Worm (Caenorhabditis elegans) whole organism, L4 larva: ENCODE measurements around the gene idpa-3.

Source experiments
- F37D6.2 ChIP-seq: sonication (generic microtip); optimal IDR thresholded peaks from 2 replicates; lab custom pipeline; 2016; ENCODE audit warnings: mild to moderate bottlenecking, missing genetic modification characterization, missing compliant biosample characterization
- F44E2.7 ChIP-seq: fragments of 200-800 bp; sonication (Bioruptor generic); IDR thresholded peaks from 2 replicates; pipeline ENCODE4 v2.1.2; 2022; ENCODE audit warnings: missing genetic modification characterization, missing compliant biosample characterization
- F49E8.2 ChIP-seq: sonication (generic microtip); optimal IDR thresholded peaks from 2 replicates; lab custom pipeline; 2016; ENCODE audit warnings: missing compliant biosample characterization, mild to moderate bottlenecking, missing genetic modification characterization, borderline replicate concordance
- Y48G9A.11 ChIP-seq: fragments of 200-800 bp; sonication (Bioruptor generic); IDR thresholded peaks from 2 replicates; pipeline ENCODE4 v1.3.6; 2022; ENCODE audit warnings: missing genetic modification reagents, missing genetic modification characterization, missing compliant biosample characterization
- ZK546.5 ChIP-seq, 2 experiments: sonication (generic microtip); optimal IDR thresholded peaks; 2 replicates each; lab custom pipeline; 2017; ENCODE audit warnings: missing biosample characterization in 2 of 2, missing genetic modification characterization in 2 of 2
- aha-1 ChIP-seq: fragments of 150-350 bp; peaks from one replicate; lab custom pipeline; 2014; ENCODE audit warnings: missing biosample characterization, missing genetic modification characterization
- aly-2 ChIP-seq: sonication (generic microtip); optimal IDR thresholded peaks from 2 replicates; lab custom pipeline; 2018; ENCODE audit warnings: missing biosample characterization, missing genetic modification characterization
- ceh-32 ChIP-seq: sonication (generic microtip); optimal IDR thresholded peaks from 2 replicates; lab custom pipeline; 2016; ENCODE audit warnings: mild to moderate bottlenecking, missing genetic modification characterization, missing compliant biosample characterization; ENCODE audit not compliant: poor library complexity
- ceh-44 ChIP-seq: fragments of 200-800 bp; sonication (Bioruptor generic); IDR thresholded peaks from 2 replicates; pipeline ENCODE4 v1.3.6; 2022; ENCODE audit warnings: missing genetic modification reagents, missing genetic modification characterization, missing compliant biosample characterization
- ceh-82 ChIP-seq: sonication (generic microtip); optimal IDR thresholded peaks from 2 replicates; lab custom pipeline; 2017; ENCODE audit warnings: missing biosample characterization, missing genetic modification characterization
- ctbp-1 ChIP-seq: fragments of 200-800 bp; sonication (Bioruptor generic); IDR thresholded peaks from 2 replicates; pipeline ENCODE4 v1.3.6; 2022; ENCODE audit warnings: missing genetic modification reagents, missing genetic modification characterization, missing compliant biosample characterization
- daf-19 ChIP-seq: fragments of 200-800 bp; sonication (Bioruptor generic); conservative IDR thresholded peaks from 2 replicates; pipeline ENCODE4 v1.3.6; 2022; ENCODE audit warnings: missing genetic modification characterization, missing compliant biosample characterization
- daf-8 ChIP-seq: fragments of 200-800 bp; sonication (Bioruptor generic); IDR thresholded peaks from 2 replicates; pipeline ENCODE4 v1.3.6; 2022; ENCODE audit warnings: missing genetic modification characterization, missing compliant biosample characterization
- dmd-6 ChIP-seq: fragments of 200-800 bp; sonication (Bioruptor generic); IDR thresholded peaks from 2 replicates; pipeline ENCODE4 v1.3.6; 2022; ENCODE audit warnings: missing genetic modification reagents, missing genetic modification characterization, missing compliant biosample characterization
- dmd-9 ChIP-seq: fragments of 200-800 bp; sonication (Bioruptor generic); IDR thresholded peaks from 2 replicates; pipeline ENCODE4 v1.3.6; 2022; ENCODE audit warnings: missing genetic modification reagents, missing genetic modification characterization, missing compliant biosample characterization
- dpl-1 ChIP-seq: fragments of 150-350 bp; optimal IDR thresholded peaks from 2 replicates; lab custom pipeline; 2014; ENCODE audit warnings: missing biosample characterization, missing genetic modification reagents, missing genetic modification characterization
- dve-1 ChIP-seq: sonication (generic microtip); optimal IDR thresholded peaks from 2 replicates; lab custom pipeline; 2017; ENCODE audit warnings: antibody characterized with exemption, mild to moderate bottlenecking, missing genetic modification characterization, missing compliant biosample characterization; ENCODE audit not compliant: insufficient read depth
- egl-27 ChIP-seq: sonication (generic microtip); optimal IDR thresholded peaks from 3 replicates; lab custom pipeline; 2017; ENCODE audit warnings: missing biosample characterization, missing genetic modification reagents, missing genetic modification characterization
- egl-43 ChIP-seq: fragments of 200-800 bp; sonication (Bioruptor generic); IDR thresholded peaks from 2 replicates; pipeline ENCODE4 v1.3.6; 2022; ENCODE audit warnings: missing genetic modification reagents, missing genetic modification characterization, missing compliant biosample characterization
- fkh-10 ChIP-seq: fragments of 150-350 bp; optimal IDR thresholded peaks from 2 replicates; lab custom pipeline; 2014; ENCODE audit warnings: missing biosample characterization, missing genetic modification reagents, missing genetic modification characterization
- gei-8 ChIP-seq: fragments of 200-800 bp; sonication (Bioruptor generic); optimal IDR thresholded peaks from 2 replicates; lab custom pipeline; 2018; ENCODE audit warnings: mild to moderate bottlenecking, missing genetic modification characterization, missing compliant biosample characterization
- hif-1 ChIP-seq, 2 experiments: sonication (generic microtip); optimal IDR thresholded peaks; 2 replicates each; lab custom pipeline; 2016 to 2017; ENCODE audit warnings: missing compliant biosample characterization in 2 of 2, missing genetic modification characterization in 2 of 2, missing genetic modification reagents in 2 of 2, missing genotype in 2 of 2, mild to moderate bottlenecking in 1 of 2
- hlh-11 ChIP-seq: fragments of 200-800 bp; sonication (Bioruptor generic); optimal IDR thresholded peaks from 2 replicates; lab custom pipeline; 2018; ENCODE audit warnings: mild to moderate bottlenecking, missing genetic modification characterization, missing compliant biosample characterization
- hmg-1.1 ChIP-seq: fragments of 200-800 bp; sonication (Bioruptor generic); IDR thresholded peaks from 2 replicates; pipeline ENCODE4 v1.3.6; 2022; ENCODE audit warnings: missing genetic modification reagents, missing genetic modification characterization, missing compliant biosample characterization
- lim-7 ChIP-seq: fragments of 200-800 bp; sonication (Bioruptor generic); IDR thresholded peaks from 2 replicates; pipeline ENCODE4 v1.3.6; 2022; ENCODE audit warnings: missing genetic modification characterization, missing compliant biosample characterization
- lin-1 ChIP-seq: fragments of 200-800 bp; sonication (Bioruptor generic); IDR thresholded peaks from 2 replicates; pipeline ENCODE4 v1.3.6; 2022; ENCODE audit warnings: missing genetic modification reagents, missing genetic modification characterization, missing compliant biosample characterization
- lin-13 ChIP-seq: fragments of 150-350 bp; optimal IDR thresholded peaks from 2 replicates; lab custom pipeline; 2014; ENCODE audit warnings: missing biosample characterization, missing genetic modification reagents, missing genetic modification characterization
- lin-15B ChIP-seq: fragments of 150-350 bp; sonication (generic microtip); optimal IDR thresholded peaks from 3 replicates; lab custom pipeline; 2014; ENCODE audit warnings: missing biosample characterization, missing genetic modification characterization
- lin-29 ChIP-seq: fragments of 200-800 bp; sonication (Bioruptor generic); IDR thresholded peaks from 2 replicates; pipeline ENCODE4 v1.3.6; 2022; ENCODE audit warnings: missing genetic modification reagents, missing genetic modification characterization, missing compliant biosample characterization
- lin-38 ChIP-seq: fragments of 200-800 bp; sonication (Bioruptor generic); IDR thresholded peaks from 2 replicates; pipeline ENCODE4 v1.3.6; 2022; ENCODE audit warnings: missing genetic modification reagents, missing genetic modification characterization, missing compliant biosample characterization
- madf-5 ChIP-seq, 2 experiments: fragments of 200-800 bp; sonication (Bioruptor generic); IDR thresholded peaks; 2 replicates each; pipeline ENCODE4 v1.3.6; 2022; ENCODE audit warnings: missing compliant biosample characterization in 2 of 2, missing genetic modification characterization in 2 of 2
- mdt-29 ChIP-seq: fragments of 200-800 bp; sonication (Bioruptor generic); IDR thresholded peaks from 2 replicates; pipeline ENCODE4 v1.3.6; 2022; ENCODE audit warnings: missing genetic modification reagents, missing genetic modification characterization, missing compliant biosample characterization
- mep-1 ChIP-seq: fragments of 150-350 bp; sonication (generic microtip); optimal IDR thresholded peaks from 3 replicates; lab custom pipeline; 2014; ENCODE audit warnings: missing biosample characterization, missing genetic modification characterization
- mxl-2 ChIP-seq: fragments of 200-800 bp; sonication (Bioruptor generic); conservative IDR thresholded peaks from 2 replicates; pipeline ENCODE4 v1.3.6; 2022; ENCODE audit warnings: missing genetic modification reagents, missing genetic modification characterization, missing compliant biosample characterization
- mxl-3 ChIP-seq: fragments of 200-800 bp; sonication (Bioruptor generic); optimal IDR thresholded peaks from 2 replicates; lab custom pipeline; 2018; ENCODE audit warnings: mild to moderate bottlenecking, missing genetic modification characterization, missing compliant biosample characterization
- nhr-11 ChIP-seq: fragments of 150-350 bp; optimal IDR thresholded peaks from 2 replicates; lab custom pipeline; 2014; ENCODE audit warnings: missing biosample characterization, missing genetic modification characterization
- nhr-111 ChIP-seq: fragments of 200-800 bp; sonication (Bioruptor generic); optimal IDR thresholded peaks from 2 replicates; lab custom pipeline; 2018; ENCODE audit warnings: mild to moderate bottlenecking, missing genetic modification characterization, missing compliant biosample characterization
- nhr-237 ChIP-seq: sonication (generic microtip); optimal IDR thresholded peaks from 2 replicates; lab custom pipeline; 2017; ENCODE audit warnings: missing biosample characterization, missing genetic modification characterization
- nhr-28 ChIP-seq: fragments of 150-350 bp; optimal IDR thresholded peaks from 2 replicates; lab custom pipeline; 2014; ENCODE audit warnings: missing biosample characterization, missing genetic modification characterization
- nhr-42 ChIP-seq: fragments of 200-800 bp; sonication (Bioruptor generic); IDR thresholded peaks from 2 replicates; pipeline ENCODE4 v1.3.6; 2022; ENCODE audit warnings: missing genetic modification characterization, missing compliant biosample characterization
- nhr-48 ChIP-seq: sonication (generic microtip); optimal IDR thresholded peaks from 2 replicates; lab custom pipeline; 2016; ENCODE audit warnings: mild to moderate bottlenecking, missing genetic modification characterization, missing compliant biosample characterization
- nhr-76 ChIP-seq: fragments of 150-350 bp; optimal IDR thresholded peaks from 2 replicates; lab custom pipeline; 2014; ENCODE audit warnings: missing biosample characterization, missing genetic modification characterization
- php-3 ChIP-seq: fragments of 200-800 bp; sonication (Bioruptor generic); IDR thresholded peaks from 2 replicates; pipeline ENCODE4 v1.3.6; 2022; ENCODE audit warnings: missing genetic modification reagents, missing genetic modification characterization, missing compliant biosample characterization
- pqm-1 ChIP-seq: sonication (generic microtip); optimal IDR thresholded peaks from 2 replicates; lab custom pipeline; 2017; ENCODE audit warnings: missing biosample characterization, missing genetic modification characterization
- rbr-2 ChIP-seq: sonication (generic microtip); optimal IDR thresholded peaks from 2 replicates; lab custom pipeline; 2016; ENCODE audit warnings: missing genotype, missing genetic modification characterization, missing compliant biosample characterization
- sdz-12 ChIP-seq: fragments of 200-800 bp; sonication (Bioruptor generic); optimal IDR thresholded peaks from 2 replicates; lab custom pipeline; 2018; ENCODE audit warnings: mild to moderate bottlenecking, missing genetic modification characterization, missing compliant biosample characterization
- spr-3 ChIP-seq: fragments of 200-800 bp; sonication (Bioruptor generic); optimal IDR thresholded peaks from 2 replicates; lab custom pipeline; 2018; ENCODE audit warnings: mild to moderate bottlenecking, missing genetic modification characterization, missing compliant biosample characterization
- tra-1 ChIP-seq: fragments of 200-800 bp; sonication (Bioruptor generic); IDR thresholded peaks from 2 replicates; pipeline ENCODE4 v1.3.6; 2022; ENCODE audit warnings: missing genetic modification reagents, missing genetic modification characterization, missing compliant biosample characterization
- zfp-3 ChIP-seq: fragments of 200-800 bp; sonication (Bioruptor generic); conservative IDR thresholded peaks from 2 replicates; pipeline ENCODE4 v1.3.6; 2022; ENCODE audit warnings: missing genetic modification reagents, missing genetic modification characterization, missing compliant biosample characterization
- zip-11 ChIP-seq: fragments of 200-800 bp; sonication (Bioruptor generic); IDR thresholded peaks from 2 replicates; pipeline ENCODE4 v1.3.6; 2022; ENCODE audit warnings: missing genetic modification characterization, missing compliant biosample characterization
- zip-2 ChIP-seq: fragments of 150-350 bp; optimal IDR thresholded peaks from 2 replicates; lab custom pipeline; 2014; ENCODE audit warnings: missing biosample characterization, missing genetic modification characterization

The idpa-3 gene

DNA sequence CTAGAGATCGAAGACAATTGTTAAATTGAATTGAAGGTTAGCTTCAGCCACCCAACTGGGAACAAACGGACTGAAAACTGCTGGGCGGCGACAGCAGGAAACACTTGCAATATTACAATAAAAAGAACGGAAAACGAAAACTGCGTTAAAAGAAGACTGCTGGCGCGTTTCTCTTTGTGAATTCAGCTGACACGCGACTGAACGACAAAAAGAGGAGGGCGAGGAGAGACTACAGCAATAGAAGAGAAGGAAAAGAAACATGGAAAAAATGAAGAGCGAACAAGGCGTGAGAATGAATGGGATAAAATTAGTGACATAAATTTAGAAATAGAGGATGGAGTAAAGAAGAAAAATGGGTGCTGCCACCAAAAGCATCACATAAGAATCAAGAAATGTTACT is 41.4 kb downstream of the idpa-3 start (continued):
- TF ChIP-seq F44E2.7 (GFP tag; lab: Robert Waterston, UW) (no peak), pqm-1 (tag; lab: Kevin White, UChicago) (no peak), daf-19 (GFP tag; lab: Robert Waterston, UW) (no peak), egl-27 (tag; lab: Kevin White, UChicago) (no peak), ceh-82 (no peak), sdz-12 (GFP tag; lab: Kevin White, UChicago) (no peak), ceh-44 (GFP tag; lab: Robert Waterston, UW) (no peak), nhr-76 (tag; lab: Kevin White, UChicago) (no peak), nhr-48 (tag; lab: Kevin White, UChicago) (peak; percentile 72), lin-29 (GFP tag; lab: Robert Waterston, UW) (peak; percentile 46; the same call in 1 of the 2 replicates), Y48G9A.11 (GFP tag; lab: Robert Waterston, UW) (no peak), lin-1 (GFP tag; lab: Robert Waterston, UW) (0 out of 2 replicates have a peak, but pooled peaks have one; percentile 13), hif-1 (tag; optimal IDR thresholded peaks at IDR 0.05; lab: Kevin White, UChicago) (peak in 1 of 2 experiments; percentile 59), gei-8 (GFP tag; lab: Kevin White, UChicago) (peak; percentile 6), lin-13 (peak; percentile 47), zfp-3 (GFP tag; lab: Robert Waterston, UW) (no peak; the same call in 1 of the 2 replicates), ceh-32 (tag; lab: Kevin White, UChicago) (peak; percentile 64), aly-2 (tag; lab: Kevin White, UChicago) (no peak), nhr-237 (tag; lab: Kevin White, UChicago) (no peak), egl-43 (GFP tag; lab: Robert Waterston, UW) (peak; percentile 55; the same call in 1 of the 2 replicates), ZK546.5 (tag; optimal IDR thresholded peaks at IDR 0.05; lab: Kevin White, UChicago) (no peak), spr-3 (no peak), daf-8 (GFP tag; lab: Robert Waterston, UW) (no peak), nhr-28 (tag; lab: Kevin White, UChicago) (peak; percentile 73), dmd-6 (GFP tag; lab: Robert Waterston, UW) (peak; percentile 82), nhr-111 (no peak), nhr-11 (tag; lab: Kevin White, UChicago) (peak; percentile 85), mdt-29 (GFP tag; lab: Robert Waterston, UW) (no peak), zip-11 (GFP tag; lab: Robert Waterston, UW) (no peak), aha-1 (peak; percentile 96), zip-2 (no peak), lin-38 (GFP tag; lab: Robert Waterston, UW) (peak; percentile 71; the same call in 1 of the 2 replicates), F37D6.2 (tag; lab: Kevin White, UChicago) (peak; percentile 77), fkh-10 (GFP tag; lab: Kevin White, UChicago) (peak; percentile 70), lin-15B (tag; lab: Kevin White, UChicago) (no peak), dmd-9 (0 out of 2 replicates have a peak, but pooled peaks have one; percentile 14), mxl-2 (GFP tag; lab: Robert Waterston, UW) (no peak), F49E8.2 (no peak), tra-1 (GFP tag; lab: Robert Waterston, UW) (0 out of 2 replicates have a peak, but pooled peaks have one; percentile 47), rbr-2 (tag; lab: Kevin White, UChicago) (peak; percentile 92), mep-1 (peak; percentile 94), hlh-11 (tag; lab: Kevin White, UChicago) (peak; percentile 97), hmg-1.1 (peak; percentile 84), nhr-42 (GFP tag; lab: Robert Waterston, UW) (peak; percentile 84; the same call in 1 of the 2 replicates), madf-5 (GFP tag; IDR thresholded peaks at IDR 0.05; lab: Robert Waterston, UW) (no peak), dve-1 (tag; lab: Kevin White, UChicago) (peak; percentile 96), ctbp-1 (GFP tag; lab: Robert Waterston, UW) (peak; percentile 79; the same call in 1 of the 2 replicates), mxl-3 (GFP tag; lab: Kevin White, UChicago) (peak; percentile 89), dpl-1 (GFP tag; lab: Kevin White, UChicago) (peak; percentile 78), php-3 (0 out of 2 replicates have a peak, but pooled peaks have one; percentile 42), lim-7 (GFP tag; lab: Robert Waterston, UW) (no peak)
